Worm (Caenorhabditis elegans) whole organism, L1 larva: ENCODE data around the gene F33C8.4.

Experiments
- C04F5.9 ChIP-seq: sonication (generic microtip); optimal IDR thresholded peaks from 2 replicates; lab custom pipeline; 2016; ENCODE audit warnings: missing genetic modification characterization, missing compliant biosample characterization
- C16A3.4 ChIP-seq: fragments of 150-350 bp; optimal IDR thresholded peaks from 2 replicates; lab custom pipeline; 2014; ENCODE audit warnings: missing biosample characterization, missing genetic modification characterization
- aha-1 ChIP-seq: fragments of 150-350 bp; optimal IDR thresholded peaks from 2 replicates; lab custom pipeline; 2014; ENCODE audit warnings: missing biosample characterization, missing genetic modification characterization
- blmp-1 ChIP-seq: fragments of 150-350 bp; optimal IDR thresholded peaks from 2 replicates; lab custom pipeline; 2014; ENCODE audit warnings: missing biosample characterization, missing genetic modification characterization
- ceh-63 ChIP-seq: fragments of 200-800 bp; sonication (Bioruptor generic); optimal IDR thresholded peaks from 2 replicates; lab custom pipeline; 2018; ENCODE audit warnings: mild to moderate bottlenecking, missing genetic modification characterization, missing compliant biosample characterization
- ceh-8 ChIP-seq: fragments of 200-800 bp; sonication (Bioruptor generic); optimal IDR thresholded peaks from 2 replicates; lab custom pipeline; 2018; ENCODE audit warnings: mild to moderate bottlenecking, missing genetic modification characterization, moderate library complexity, missing compliant biosample characterization
- ceh-82 ChIP-seq, 3 experiments: fragments of 150-350 bp in 1 of 3; sonication (generic microtip) in 2 of 3; optimal IDR thresholded peaks; 2 replicates each; lab custom pipeline; 2014 to 2017; ENCODE audit warnings: missing biosample characterization in 3 of 3, missing genetic modification characterization in 3 of 3
- ceh-90 ChIP-seq: sonication (generic microtip); optimal IDR thresholded peaks from 2 replicates; lab custom pipeline; 2016; ENCODE audit warnings: missing genetic modification characterization, missing compliant biosample characterization
- ces-1 ChIP-seq: fragments of 150-350 bp; optimal IDR thresholded peaks from 2 replicates; lab custom pipeline; 2014; ENCODE audit warnings: missing biosample characterization, missing genetic modification reagents, missing genetic modification characterization
- dpl-1 ChIP-seq, 3 experiments: fragments of 150-350 bp in 2 of 3; sonication (generic microtip) in 1 of 3; optimal IDR thresholded peaks; 2 replicates each; lab custom pipeline; 2014 to 2017; ENCODE audit warnings: missing biosample characterization in 3 of 3, missing genetic modification characterization in 3 of 3, missing genetic modification reagents in 3 of 3
- dsc-1 ChIP-seq: sonication (generic microtip); optimal IDR thresholded peaks from 2 replicates; lab custom pipeline; 2016; ENCODE audit warnings: mild to moderate bottlenecking, missing genetic modification characterization, missing compliant biosample characterization
- efl-3 ChIP-seq: fragments of 200-800 bp; sonication (Bioruptor generic); optimal IDR thresholded peaks from 2 replicates; lab custom pipeline; 2018; ENCODE audit warnings: mild to moderate bottlenecking, missing genetic modification characterization, missing compliant biosample characterization
- egl-13 ChIP-seq: sonication (generic microtip); optimal IDR thresholded peaks from 2 replicates; lab custom pipeline; 2016; ENCODE audit warnings: missing genotype, missing genetic modification reagents, missing genetic modification characterization, missing compliant biosample characterization
- egl-27 ChIP-seq, 2 experiments: fragments of 150-350 bp in 1 of 2; sonication (generic microtip); optimal IDR thresholded peaks; 3 replicates each; lab custom pipeline; 2017 to 2018; ENCODE audit warnings: missing biosample characterization in 2 of 2, missing genetic modification characterization in 2 of 2, missing genetic modification reagents in 2 of 2
- elt-2 ChIP-seq: sonication (generic microtip); optimal IDR thresholded peaks from 2 replicates; lab custom pipeline; 2016; ENCODE audit warnings: missing genetic modification characterization, mild to moderate bottlenecking, inconsistent platforms, missing compliant biosample characterization, missing genetic modification reagents
- elt-3 ChIP-seq, 6 experiments: fragments of 150-350 bp in 1 of 6; sonication (generic microtip); optimal IDR thresholded peaks; 2 replicates each; lab custom pipeline; 2017 to 2018; ENCODE audit warnings: missing biosample characterization in 6 of 6, missing genetic modification characterization in 6 of 6, inconsistent platforms in 1 of 6
- fkh-10 ChIP-seq: sonication (generic microtip); optimal IDR thresholded peaks from 2 replicates; lab custom pipeline; 2017; ENCODE audit warnings: missing biosample characterization, missing genetic modification reagents, missing genetic modification characterization
- fkh-8 ChIP-seq: sonication (generic microtip); optimal IDR thresholded peaks from 2 replicates; lab custom pipeline; 2016; ENCODE audit warnings: mild to moderate bottlenecking, missing genetic modification characterization, missing compliant biosample characterization
- fos-1 ChIP-seq: fragments of 150-350 bp; optimal IDR thresholded peaks from 2 replicates; lab custom pipeline; 2014; ENCODE audit warnings: missing biosample characterization, missing genetic modification characterization
- hlh-4 ChIP-seq: sonication (generic microtip); optimal IDR thresholded peaks from 2 replicates; lab custom pipeline; 2016; ENCODE audit warnings: mild to moderate bottlenecking, missing genetic modification characterization, missing compliant biosample characterization
- lin-13 ChIP-seq: fragments of 150-350 bp; optimal IDR thresholded peaks from 2 replicates; lab custom pipeline; 2014; ENCODE audit warnings: missing biosample characterization, missing genetic modification reagents, missing genetic modification characterization
- lin-14 ChIP-seq: fragments of 200-800 bp; sonication (Bioruptor generic); optimal IDR thresholded peaks from 2 replicates; lab custom pipeline; 2018; ENCODE audit warnings: mild to moderate bottlenecking, missing genetic modification characterization, moderate library complexity, missing compliant biosample characterization
- lin-15B ChIP-seq: fragments of 150-350 bp; sonication (generic microtip); optimal IDR thresholded peaks from 3 replicates; lab custom pipeline; 2014; ENCODE audit warnings: missing biosample characterization, missing genetic modification characterization
- lin-35 ChIP-seq, 2 experiments: fragments of 150-350 bp; optimal IDR thresholded peaks; 2 replicates each; lab custom pipeline; 2014; ENCODE audit warnings: missing biosample characterization in 2 of 2, missing genetic modification characterization in 2 of 2, missing genetic modification reagents in 2 of 2
- lin-39 ChIP-seq: fragments of 150-350 bp; optimal IDR thresholded peaks from 2 replicates; lab custom pipeline; 2014; ENCODE audit warnings: missing biosample characterization, missing genetic modification reagents, missing genetic modification characterization
- mab-9 ChIP-seq: fragments of 200-800 bp; sonication (Bioruptor generic); IDR thresholded peaks from 2 replicates; pipeline ENCODE4 v1.3.6; 2022; ENCODE audit warnings: missing genetic modification reagents, missing genetic modification characterization, missing compliant biosample characterization
- mef-2 ChIP-seq: fragments of 150-350 bp; optimal IDR thresholded peaks from 2 replicates; lab custom pipeline; 2014; ENCODE audit warnings: missing biosample characterization, missing genetic modification characterization
- nhr-19 ChIP-seq: fragments of 200-800 bp; sonication (Bioruptor generic); conservative IDR thresholded peaks from 2 replicates; pipeline ENCODE4 v1.3.6; 2022; ENCODE audit warnings: missing genetic modification characterization, missing compliant biosample characterization
- nhr-20 ChIP-seq: sonication (generic microtip); optimal IDR thresholded peaks from 2 replicates; lab custom pipeline; 2016; ENCODE audit warnings: mild to moderate bottlenecking, missing genetic modification characterization, missing compliant biosample characterization
- nhr-28 ChIP-seq: fragments of 150-350 bp; optimal IDR thresholded peaks from 2 replicates; lab custom pipeline; 2014; ENCODE audit warnings: missing biosample characterization, missing genetic modification characterization
- nhr-47 ChIP-seq: sonication (generic microtip); optimal IDR thresholded peaks from 2 replicates; lab custom pipeline; 2016; ENCODE audit warnings: mild to moderate bottlenecking, missing genetic modification characterization, moderate library complexity, missing compliant biosample characterization
- nhr-71 ChIP-seq: sonication (generic microtip); optimal IDR thresholded peaks from 2 replicates; lab custom pipeline; 2016; ENCODE audit warnings: mild to moderate bottlenecking, missing genetic modification characterization, moderate library complexity, missing compliant biosample characterization
- nhr-76 ChIP-seq: sonication (generic microtip); optimal IDR thresholded peaks from 2 replicates; lab custom pipeline; 2017; ENCODE audit warnings: missing biosample characterization, missing genetic modification characterization
- nhr-85 ChIP-seq: sonication (generic microtip); peaks from one replicate; lab custom pipeline; 2016; ENCODE audit warnings: missing genetic modification characterization, inconsistent platforms, missing compliant biosample characterization
- pax-3 ChIP-seq: fragments of 200-800 bp; sonication (Bioruptor generic); optimal IDR thresholded peaks from 2 replicates; lab custom pipeline; 2018; ENCODE audit warnings: mild to moderate bottlenecking, missing genetic modification characterization, moderate library complexity, missing compliant biosample characterization
- rnt-1 ChIP-seq: sonication (generic microtip); optimal IDR thresholded peaks from 2 replicates; lab custom pipeline; 2016; ENCODE audit warnings: mild to moderate bottlenecking, missing genetic modification characterization, moderate library complexity, missing compliant biosample characterization
- skn-1 ChIP-seq: fragments of 150-350 bp; optimal IDR thresholded peaks from 2 replicates; lab custom pipeline; 2014; ENCODE audit warnings: missing biosample characterization, missing genetic modification characterization
- sup-37 ChIP-seq: fragments of 200-800 bp; sonication (Bioruptor generic); optimal IDR thresholded peaks from 2 replicates; lab custom pipeline; 2018; ENCODE audit warnings: mild to moderate bottlenecking, missing genetic modification characterization, missing compliant biosample characterization
- swsn-7 ChIP-seq: sonication (generic microtip); optimal IDR thresholded peaks from 2 replicates; lab custom pipeline; 2016; ENCODE audit warnings: missing genetic modification characterization, missing compliant biosample characterization
- unc-130 ChIP-seq: fragments of 150-350 bp; optimal IDR thresholded peaks from 2 replicates; lab custom pipeline; 2017; ENCODE audit warnings: missing biosample characterization, missing genetic modification characterization, inconsistent platforms
- unc-30 ChIP-seq: sonication (generic microtip); optimal IDR thresholded peaks from 2 replicates; lab custom pipeline; 2017; ENCODE audit warnings: missing biosample characterization, missing genetic modification characterization
- unc-86 ChIP-seq: sonication (generic microtip); optimal IDR thresholded peaks from 2 replicates; lab custom pipeline; 2016; ENCODE audit warnings: missing genetic modification characterization, missing compliant biosample characterization
- unc-98 ChIP-seq: fragments of 200-800 bp; sonication (Bioruptor generic); IDR thresholded peaks from 2 replicates; pipeline ENCODE4 v1.3.6; 2022; ENCODE audit warnings: missing genetic modification characterization, missing compliant biosample characterization
- vab-15 ChIP-seq: sonication (generic microtip); optimal IDR thresholded peaks from 2 replicates; lab custom pipeline; 2017; ENCODE audit warnings: missing genotype, mild to moderate bottlenecking, missing genetic modification characterization, missing compliant biosample characterization
- xbp-1 ChIP-seq: sonication (generic microtip); optimal IDR thresholded peaks from 2 replicates; lab custom pipeline; 2016; ENCODE audit warnings: missing genetic modification characterization, missing compliant biosample characterization
- zip-4 ChIP-seq: fragments of 200-800 bp; sonication (Bioruptor generic); optimal IDR thresholded peaks from 2 replicates; lab custom pipeline; 2018; ENCODE audit warnings: mild to moderate bottlenecking, missing genetic modification characterization, moderate library complexity, missing compliant biosample characterization
- ztf-11 ChIP-seq, 2 experiments: sonication (generic microtip); optimal IDR thresholded peaks; 2 replicates each; lab custom pipeline; 2016 to 2017; ENCODE audit warnings: missing genetic modification characterization in 2 of 2, missing biosample characterization in 1 of 2, missing compliant biosample characterization in 1 of 2

Gene F33C8.4

ce11 chrX:14746948-14747347 lies 14.9 kb downstream of the F33C8.4 start, which contains the start of gene C05G5.2 (continued):
- TF ChIP-seq nhr-19 (GFP tag; lab: Robert Waterston, UW) (peak; percentile 74), lin-15B (tag; lab: Kevin White, UChicago) (peak; percentile 50), zip-4 (GFP tag; lab: Kevin White, UChicago) (peak; percentile 88), C04F5.9 (tag; lab: Kevin White, UChicago) (peak; percentile 33), skn-1 (tag; lab: Kevin White, UChicago) (peak; percentile 95), blmp-1 (tag; lab: Kevin White, UChicago) (peak; percentile 85), mef-2 (tag; lab: Kevin White, UChicago) (peak; percentile 17), nhr-71 (tag; lab: Kevin White, UChicago) (peak; percentile 90), nhr-76 (tag; lab: Kevin White, UChicago) (no peak), fkh-10 (GFP tag; lab: Kevin White, UChicago) (peak; percentile 66), egl-13 (peak; percentile 76), ceh-63 (GFP tag; lab: Kevin White, UChicago) (no peak), lin-13 (GFP tag; lab: Kevin White, UChicago) (peak; percentile 83), hlh-4 (tag; lab: Kevin White, UChicago) (no peak), pax-3 (tag; lab: Kevin White, UChicago) (peak; percentile 59), nhr-20 (peak; percentile 92), swsn-7 (tag; lab: Kevin White, UChicago) (peak; percentile 89), mab-9 (GFP tag; lab: Robert Waterston, UW) (no peak), ceh-8 (peak; percentile 43), nhr-47 (peak; percentile 88), ceh-82 (tag; optimal IDR thresholded peaks at IDR 0.05; lab: Kevin White, UChicago) (peak; percentile 77 to 94 (median 78)), ceh-90 (tag; lab: Kevin White, UChicago) (no peak), ces-1 (no peak), dpl-1 (GFP tag; optimal IDR thresholded peaks at IDR 0.05; lab: Kevin White, UChicago) (peak; percentile 64 to 81 (median 72)), fos-1 (peak; percentile 36), unc-30 (tag; lab: Kevin White, UChicago) (no peak), lin-35 (GFP tag; optimal IDR thresholded peaks at IDR 0.05; lab: Kevin White, UChicago) (peak; percentile 71 to 87), unc-130 (tag; lab: Kevin White, UChicago) (peak; percentile 75), xbp-1 (peak; percentile 82), lin-39 (tag; lab: Kevin White, UChicago) (no peak), efl-3 (GFP tag; lab: Kevin White, UChicago) (no peak), unc-86 (peak; percentile 77), aha-1 (tag; lab: Kevin White, UChicago) (peak; percentile 3), ztf-11 (tag; optimal IDR thresholded peaks at IDR 0.05; lab: Kevin White, UChicago) (peak in 1 of 2 experiments; percentile 4)
- TF ChIP-seq, all 84 proteins: peak for 54

- peak; percentile 29 for TF ChIP-seq dsc-1 (tag; lab: Kevin White, UChicago)
- TF ChIP-seq vab-15 (tag; lab: Kevin White, UChicago): no peak
- TF ChIP-seq fkh-8: peak; percentile 40
These were observed 19.8 kb downstream of the F33C8.4 start, which contains the start of gene C05G5.3 for ce11 chrX:14751911-14752310. TSS of gene C05G5.3 (minus strand) at chrX:14752011.

- TF ChIP-seq swsn-7 (tag; lab: Kevin White, UChicago) (peak; percentile 78), lin-13 (GFP tag; lab: Kevin White, UChicago) (peak; percentile 43), fkh-8 (peak; percentile 75), efl-3 (GFP tag; lab: Kevin White, UChicago) (no peak), rnt-1 (tag; lab: Kevin White, UChicago) (peak; percentile 81), sup-37 (GFP tag; lab: Kevin White, UChicago) (peak; percentile 32), egl-27 (tag; optimal IDR thresholded peaks at IDR 0.05; lab: Kevin White, UChicago) (peak in 1 of 2 experiments; percentile 55), nhr-47 (peak; percentile 77), ceh-63 (GFP tag; lab: Kevin White, UChicago) (no peak), zip-4 (GFP tag; lab: Kevin White, UChicago) (no peak), elt-3 (tag; optimal IDR thresholded peaks at IDR 0.05; lab: Kevin White, UChicago) (peak in 4 of 6 experiments; percentile 27 to 48 (median 41)), unc-98 (GFP tag; lab: Robert Waterston, UW) (no peak), lin-35 (GFP tag; optimal IDR thresholded peaks at IDR 0.05; lab: Kevin White, UChicago) (peak; percentile 66 to 74), nhr-85 (tag; lab: Kevin White, UChicago) (peak; percentile 87), C16A3.4 (tag; lab: Kevin White, UChicago) (peak; percentile 84), lin-14 (GFP tag; lab: Kevin White, UChicago) (peak; percentile 98), unc-86 (peak; percentile 46), elt-2 (tag; lab: Kevin White, UChicago) (peak; percentile 54), lin-15B (tag; lab: Kevin White, UChicago) (peak; percentile 28), egl-13 (peak; percentile 36), unc-30 (tag; lab: Kevin White, UChicago) (no peak), nhr-28 (tag; lab: Kevin White, UChicago) (no peak)
These were observed 21.5 kb downstream of the F33C8.4 start, which contains the start of gene sucl-1 for ce11 chrX:14753514-14754076. TSS of gene sucl-1 (plus strand) at chrX:14754026.
